Fruit fly (Drosophila melanogaster): ENCODE results near the gene meru.

meru gene

DNA sequence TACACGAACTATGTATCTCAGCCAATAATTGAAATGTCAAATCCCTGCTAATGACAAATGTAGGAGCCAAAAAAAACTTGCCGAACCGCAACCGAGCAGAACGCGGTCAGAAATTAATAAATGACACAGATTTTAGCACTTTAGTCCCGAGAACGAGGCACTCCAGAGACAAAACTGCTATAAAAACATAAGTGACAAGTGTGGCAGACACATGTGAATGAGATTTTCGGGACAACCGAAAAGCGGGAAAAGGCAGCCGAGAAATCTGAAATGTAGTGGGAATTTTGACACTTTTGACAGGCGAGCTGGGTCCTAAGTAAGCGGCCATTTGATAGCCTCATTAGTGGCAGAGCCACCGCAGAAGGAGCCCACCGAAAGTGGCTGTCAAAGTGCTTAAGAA is 52.8 kb downstream of the meru start:
- TF ChIP-seq D1 (tag; optimal IDR thresholded peaks at IDR 0.05) (no peak), CG17806 (tag; optimal IDR thresholded peaks at IDR 0.05) (no peak), CG34367 (tag; optimal IDR thresholded peaks at IDR 0.05) (no peak), EcR (GFP tag; optimal IDR thresholded peaks at IDR 0.05) (no peak), CG9948 (tag; optimal IDR thresholded peaks at IDR 0.05) (no peak), CG8301 (tag; optimal IDR thresholded peaks at IDR 0.05) (no peak), CG12605 (GFP tag; IDR thresholded peaks at IDR 0.05) (no peak), Ets98B (GFP tag; IDR thresholded peaks at IDR 0.05) (no peak), Snoo (tag; optimal IDR thresholded peaks at IDR 0.05) (no peak), CG14655 (GFP tag; optimal IDR thresholded peaks at IDR 0.05) (no peak), Pif1A (GFP tag; optimal IDR thresholded peaks at IDR 0.05) (no peak), gl (tag; optimal IDR thresholded peaks at IDR 0.05) (no peak), rn (GFP tag; IDR thresholded peaks at IDR 0.05) (no peak), Pif1B (GFP tag; optimal IDR thresholded peaks at IDR 0.05) (no peak), fd96Ca (GFP tag; IDR thresholded peaks at IDR 0.05) (no peak), CG4496 (GFP tag; IDR thresholded peaks at IDR 0.05) (no peak), CG13204 (GFP tag; optimal IDR thresholded peaks at IDR 0.05) (no peak)

Data from whole organism, pupa.